Worm (Caenorhabditis elegans) whole organism, young adult: Measurements from ENCODE around the gene frpr-4.

Experiments used
- C06A6.2 ChIP-seq: fragments of 200-800 bp; sonication (Bioruptor generic); conservative IDR thresholded peaks from 2 replicates; pipeline ENCODE4 v1.3.6; 2022; ENCODE audit warnings: missing genetic modification characterization, missing compliant biosample characterization
- C17E4.6 ChIP-seq: fragments of 200-800 bp; sonication (Bioruptor generic); IDR thresholded peaks from 2 replicates; pipeline ENCODE4 v1.3.6; 2022; ENCODE audit warnings: missing genetic modification reagents, missing genetic modification characterization, missing compliant biosample characterization
- D2030.7 ChIP-seq: fragments of 200-800 bp; sonication (Bioruptor generic); IDR thresholded peaks from 2 replicates; pipeline ENCODE4 v1.3.6; 2022; ENCODE audit warnings: missing genetic modification reagents, missing genetic modification characterization, missing compliant biosample characterization
- F39B2.1 ChIP-seq: fragments of 200-800 bp; sonication (Bioruptor generic); IDR thresholded peaks from 2 replicates; pipeline ENCODE4 v1.3.6; 2022; ENCODE audit warnings: missing genetic modification reagents, missing genetic modification characterization, missing compliant biosample characterization
- F55B11.4 ChIP-seq: sonication (generic microtip); optimal IDR thresholded peaks from 2 replicates; lab custom pipeline; 2016; ENCODE audit warnings: missing compliant biosample characterization, missing genetic modification characterization, borderline replicate concordance; ENCODE audit not compliant: insufficient read depth
- F57C9.4 ChIP-seq: sonication (generic microtip); optimal IDR thresholded peaks from 2 replicates; lab custom pipeline; 2017; ENCODE audit warnings: mild to moderate bottlenecking, missing genetic modification characterization, missing compliant biosample characterization
- K11D2.4 ChIP-seq: fragments of 200-800 bp; sonication (Bioruptor generic); IDR thresholded peaks from 2 replicates; pipeline ENCODE4 v1.3.6; 2022; ENCODE audit warnings: missing genetic modification reagents, missing genetic modification characterization, missing compliant biosample characterization
- T07F8.4 ChIP-seq: sonication (generic microtip); optimal IDR thresholded peaks from 2 replicates; lab custom pipeline; 2016; ENCODE audit warnings: mild to moderate bottlenecking, missing genetic modification characterization, moderate library complexity, missing compliant biosample characterization
- Y79H2A.3 ChIP-seq: fragments of 200-800 bp; sonication (Bioruptor generic); conservative IDR thresholded peaks from 2 replicates; pipeline ENCODE4 v1.3.6; 2022; ENCODE audit warnings: missing genetic modification reagents, missing genetic modification characterization, missing compliant biosample characterization
- Y95B8A.8 ChIP-seq: fragments of 200-800 bp; sonication (Bioruptor generic); IDR thresholded peaks from 2 replicates; pipeline ENCODE4 v1.3.6; 2022; ENCODE audit warnings: missing genetic modification reagents, missing genetic modification characterization, missing compliant biosample characterization
- ZK185.1 ChIP-seq: sonication (generic microtip); optimal IDR thresholded peaks from 2 replicates; lab custom pipeline; 2016; ENCODE audit warnings: mild to moderate bottlenecking, missing genetic modification characterization, missing compliant biosample characterization; ENCODE audit not compliant: poor library complexity, severe bottlenecking
- ama-1 ChIP-seq, 3 experiments: fragments of 150-350 bp in 1 of 3; sonication (generic microtip) in 2 of 3; optimal IDR thresholded peaks; 2 replicates each; lab custom pipeline; 2014 to 2018; ENCODE audit warnings: missing biosample characterization in 2 of 3, missing genetic modification characterization in 2 of 3, missing genetic modification reagents in 2 of 3
- athp-1 ChIP-seq: sonication (generic microtip); optimal IDR thresholded peaks from 2 replicates; lab custom pipeline; 2017; ENCODE audit warnings: mild to moderate bottlenecking, missing genetic modification characterization, missing compliant biosample characterization
- attf-3 ChIP-seq: fragments of 200-800 bp; sonication (Bioruptor generic); conservative IDR thresholded peaks from 2 replicates; pipeline ENCODE4 v1.3.6; 2022; ENCODE audit warnings: missing genetic modification reagents, missing genetic modification characterization, missing compliant biosample characterization
- cebp-1 ChIP-seq, 2 experiments: fragments of 200-800 bp in 1 of 2; sonication (Bioruptor generic) in 1 of 2; sonication (generic microtip) in 1 of 2; IDR thresholded peaks in 1 of 2; optimal IDR thresholded peaks in 1 of 2; 2 replicates each; pipeline versions ENCODE4 v1.3.6 to Lab custom; 2017 to 2022; ENCODE audit warnings: missing compliant biosample characterization in 2 of 2, missing genetic modification characterization in 2 of 2, mild to moderate bottlenecking in 1 of 2, missing genetic modification reagents in 1 of 2, moderate library complexity in 1 of 2
- ceh-100 ChIP-seq: fragments of 200-800 bp; sonication (Bioruptor generic); IDR thresholded peaks from 2 replicates; pipeline ENCODE4 v1.3.6; 2022; ENCODE audit warnings: missing genetic modification reagents, missing genetic modification characterization, missing compliant biosample characterization
- die-1 ChIP-seq: sonication (generic microtip); optimal IDR thresholded peaks from 2 replicates; lab custom pipeline; 2016; ENCODE audit warnings: missing genotype, mild to moderate bottlenecking, missing genetic modification characterization, missing compliant biosample characterization
- dox-1 ChIP-seq: fragments of 200-800 bp; sonication (Bioruptor generic); IDR thresholded peaks from 2 replicates; pipeline ENCODE4 v1.3.6; 2022; ENCODE audit warnings: missing genetic modification reagents, missing genetic modification characterization, missing compliant biosample characterization
- efl-1 ChIP-seq: fragments of 150-350 bp; optimal IDR thresholded peaks from 2 replicates; lab custom pipeline; 2014; ENCODE audit warnings: missing biosample characterization, missing genetic modification reagents, missing genetic modification characterization
- egrh-3 ChIP-seq: fragments of 200-800 bp; sonication (Bioruptor generic); IDR thresholded peaks from 2 replicates; pipeline ENCODE4 v1.3.6; 2022; ENCODE audit warnings: missing genetic modification reagents, missing genetic modification characterization, missing compliant biosample characterization
- fkh-3 ChIP-seq: sonication (generic microtip); optimal IDR thresholded peaks from 2 replicates; lab custom pipeline; 2016; ENCODE audit warnings: mild to moderate bottlenecking, missing genetic modification characterization, missing compliant biosample characterization
- him-1 ChIP-seq: sonication (generic microtip); optimal IDR thresholded peaks from 2 replicates; lab custom pipeline; 2016; ENCODE audit warnings: missing genotype, missing genetic modification reagents, missing genetic modification characterization, missing compliant biosample characterization
- hlh-12 ChIP-seq: sonication (generic microtip); optimal IDR thresholded peaks from 2 replicates; lab custom pipeline; 2016; ENCODE audit warnings: missing genetic modification characterization, missing compliant biosample characterization
- hmg-1.2 ChIP-seq: fragments of 200-800 bp; sonication (Bioruptor generic); IDR thresholded peaks from 2 replicates; pipeline ENCODE4 v1.3.6; 2022; ENCODE audit warnings: missing genetic modification reagents, missing genetic modification characterization, missing compliant biosample characterization
- lag-1 ChIP-seq: fragments of 200-800 bp; sonication (Bioruptor generic); IDR thresholded peaks from 2 replicates; pipeline ENCODE4 v1.3.6; 2022; ENCODE audit warnings: missing genetic modification reagents, missing genetic modification characterization, missing compliant biosample characterization
- let-607 ChIP-seq, 2 experiments: fragments of 200-800 bp in 1 of 2; sonication (Bioruptor generic) in 1 of 2; sonication (generic microtip) in 1 of 2; optimal IDR thresholded peaks; 2 replicates each; lab custom pipeline; 2016 to 2018; ENCODE audit warnings: mild to moderate bottlenecking in 2 of 2, missing compliant biosample characterization in 2 of 2, missing genetic modification characterization in 2 of 2, moderate library complexity in 2 of 2, missing genotype in 1 of 2
- lin-26 ChIP-seq: fragments of 200-800 bp; sonication (Bioruptor generic); IDR thresholded peaks from 2 replicates; pipeline ENCODE4 v1.3.6; 2022; ENCODE audit warnings: missing genetic modification reagents, missing genetic modification characterization, missing compliant biosample characterization
- lin-35 ChIP-seq, 3 experiments: fragments of 150-350 bp in 2 of 3; sonication (generic microtip) in 1 of 3; optimal IDR thresholded peaks; 2 replicates each; lab custom pipeline; 2014 to 2018; ENCODE audit warnings: missing biosample characterization in 3 of 3, missing genetic modification characterization in 3 of 3, missing genetic modification reagents in 3 of 3
- lir-1 ChIP-seq: fragments of 200-800 bp; sonication (Bioruptor generic); conservative IDR thresholded peaks from 2 replicates; pipeline ENCODE4 v1.3.6; 2022; ENCODE audit warnings: missing genetic modification reagents, missing genetic modification characterization, missing compliant biosample characterization
- lsl-1 ChIP-seq: fragments of 200-800 bp; sonication (Bioruptor generic); optimal IDR thresholded peaks from 2 replicates; lab custom pipeline; 2018; ENCODE audit warnings: mild to moderate bottlenecking, missing genetic modification characterization, moderate library complexity, missing compliant biosample characterization
- madf-8 ChIP-seq: fragments of 200-800 bp; sonication (Bioruptor generic); conservative IDR thresholded peaks from 2 replicates; pipeline ENCODE4 v1.3.6; 2022; ENCODE audit warnings: missing genetic modification reagents, missing genetic modification characterization, missing compliant biosample characterization
- mel-28 ChIP-seq: sonication (generic microtip); optimal IDR thresholded peaks from 2 replicates; lab custom pipeline; 2016; ENCODE audit warnings: borderline replicate concordance, mild to moderate bottlenecking, missing genetic modification characterization, missing compliant biosample characterization
- nhr-90 ChIP-seq: sonication (generic microtip); optimal IDR thresholded peaks from 2 replicates; lab custom pipeline; 2016; ENCODE audit warnings: missing genotype, mild to moderate bottlenecking, missing genetic modification characterization, missing compliant biosample characterization
- pbrm-1 ChIP-seq: fragments of 200-800 bp; sonication (Bioruptor generic); IDR thresholded peaks from 2 replicates; pipeline ENCODE4 v1.3.6; 2022; ENCODE audit warnings: missing genetic modification reagents, missing genetic modification characterization, missing compliant biosample characterization
- repo-1 ChIP-seq: sonication (generic microtip); optimal IDR thresholded peaks from 2 replicates; lab custom pipeline; 2017; ENCODE audit warnings: mild to moderate bottlenecking, missing genetic modification characterization, missing compliant biosample characterization
- rpc-1 ChIP-seq, 2 experiments: fragments of 150-350 bp in 1 of 2; sonication (generic microtip) in 1 of 2; optimal IDR thresholded peaks; 2 replicates each; lab custom pipeline; 2014 to 2018; ENCODE audit warnings: missing biosample characterization in 1 of 2, missing genetic modification characterization in 1 of 2, missing genetic modification reagents in 1 of 2, missing genotype in 1 of 2
- sdz-38 ChIP-seq: sonication (generic microtip); optimal IDR thresholded peaks from 2 replicates; lab custom pipeline; 2016; ENCODE audit warnings: missing genotype, missing genetic modification characterization, missing compliant biosample characterization
- sea-2 ChIP-seq: fragments of 200-800 bp; sonication (Bioruptor generic); IDR thresholded peaks from 2 replicates; pipeline ENCODE4 v1.3.6; 2022; ENCODE audit warnings: missing genetic modification characterization, missing compliant biosample characterization
- snpc-1.1 ChIP-seq: sonication (generic microtip); optimal IDR thresholded peaks from 2 replicates; lab custom pipeline; 2017; ENCODE audit warnings: missing genetic modification characterization, mild to moderate bottlenecking, missing compliant biosample characterization, antibody characterized with exemption, moderate library complexity, missing genotype, missing genetic modification reagents; ENCODE audit not compliant: insufficient read depth
- snpc-3.4 ChIP-seq: sonication (generic microtip); optimal IDR thresholded peaks from 2 replicates; lab custom pipeline; 2017; ENCODE audit warnings: missing genetic modification characterization, mild to moderate bottlenecking, missing compliant biosample characterization, antibody characterized with exemption, moderate library complexity, missing genotype, missing genetic modification reagents
- snpc-4 ChIP-seq, 5 experiments: fragments of 150-350 bp in 1 of 5; sonication (generic microtip) in 4 of 5; optimal IDR thresholded peaks; 2 replicates each; lab custom pipeline; 2014 to 2018; ENCODE audit warnings: missing genetic modification characterization in 5 of 5, missing biosample characterization in 3 of 5, antibody characterized with exemption in 2 of 5, mild to moderate bottlenecking in 2 of 5, missing compliant biosample characterization in 2 of 5, missing genotype in 2 of 5, moderate library complexity in 2 of 5, missing genetic modification reagents in 1 of 5
- tbp1 ChIP-seq: fragments of 200-800 bp; sonication (Bioruptor generic); optimal IDR thresholded peaks from 2 replicates; lab custom pipeline; 2018; ENCODE audit warnings: mild to moderate bottlenecking, missing genetic modification characterization, missing compliant biosample characterization
- unc-62 ChIP-seq: fragments of 150-350 bp; optimal IDR thresholded peaks from 2 replicates; lab custom pipeline; 2014; ENCODE audit warnings: missing biosample characterization, missing genetic modification reagents, missing genetic modification characterization
- ztf-25 ChIP-seq: fragments of 200-800 bp; sonication (Bioruptor generic); IDR thresholded peaks from 2 replicates; pipeline ENCODE4 v1.3.6; 2022; ENCODE audit warnings: missing genetic modification reagents, missing genetic modification characterization, missing compliant biosample characterization
- ztf-3 ChIP-seq: fragments of 200-800 bp; sonication (Bioruptor generic); optimal IDR thresholded peaks from 2 replicates; lab custom pipeline; 2018; ENCODE audit warnings: mild to moderate bottlenecking, missing genetic modification characterization, missing compliant biosample characterization

The frpr-4 gene

DNA sequence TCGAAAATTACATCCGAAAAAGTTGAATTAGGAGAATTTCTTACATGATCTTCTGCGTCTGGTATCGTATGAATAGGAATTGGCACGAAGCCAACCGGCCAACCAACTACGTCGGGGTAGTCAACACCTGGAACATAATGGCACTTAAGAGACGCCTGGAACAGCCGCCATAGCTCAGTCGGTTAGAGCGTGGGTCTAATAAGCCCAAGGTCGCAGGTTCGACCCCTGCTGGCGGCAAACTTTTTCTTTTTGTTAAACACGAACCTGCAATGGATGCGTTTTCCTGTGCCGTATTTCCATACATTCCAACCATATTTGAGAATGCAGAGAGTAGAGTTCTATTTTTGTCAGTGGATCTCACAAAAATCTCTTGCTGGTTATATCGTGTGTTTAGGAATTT is 17.6 kb downstream of the frpr-4 start (continued):
- TF ChIP-seq lin-26 (GFP tag; lab: Robert Waterston, UW): peak; percentile 66; the same call in 1 of the 2 replicates
- peak; percentile 70 for TF ChIP-seq him-1 (tag; lab: Kevin White, UChicago)
- no peak for TF ChIP-seq C17E4.6 (GFP tag; lab: Robert Waterston, UW)
- no peak for TF ChIP-seq F57C9.4
- TF ChIP-seq repo-1 (tag; lab: Kevin White, UChicago): no peak
- TF ChIP-seq sdz-38 (tag; lab: Kevin White, UChicago): no peak
- no peak for TF ChIP-seq attf-3 (GFP tag; lab: Robert Waterston, UW)
- no peak for TF ChIP-seq C06A6.2
- TF ChIP-seq ztf-3: no peak
- no peak for TF ChIP-seq lir-1 (GFP tag; lab: Robert Waterston, UW)
- TF ChIP-seq ama-1 (optimal IDR thresholded peaks at IDR 0.05; lab: Kevin White, UChicago): no peak
- TF ChIP-seq ama-1 (GFP tag; optimal IDR thresholded peaks at IDR 0.05; lab: Kevin White, UChicago): no peak
- TF ChIP-seq mel-28: no peak
- TF ChIP-seq snpc-1.1: no peak
- no peak for TF ChIP-seq F55B11.4 (tag; lab: Kevin White, UChicago)
- TF ChIP-seq efl-1 (GFP tag; lab: Kevin White, UChicago): no peak
- TF ChIP-seq Y79H2A.3: 0 out of 2 replicates have a peak, but pooled peaks have one; percentile 28
- peak; percentile 33 for TF ChIP-seq die-1 (tag; lab: Kevin White, UChicago)
- no peak for TF ChIP-seq let-607 (tag; optimal IDR thresholded peaks at IDR 0.05; lab: Kevin White, UChicago)
- peak; percentile 31 for TF ChIP-seq lsl-1 (GFP tag; lab: Kevin White, UChicago)
- TF ChIP-seq unc-62: no peak
- TF ChIP-seq tbp1: peak; percentile 93
- TF ChIP-seq ceh-100: peak; percentile 29; the same call in 1 of the 2 replicates
- TF ChIP-seq lin-35 (GFP tag; optimal IDR thresholded peaks at IDR 0.05; lab: Kevin White, UChicago): no peak
- TF ChIP-seq fkh-3 (tag; lab: Kevin White, UChicago): no peak
- TF ChIP-seq athp-1 (tag; lab: Kevin White, UChicago): no peak
- peak; percentile 78 for TF ChIP-seq pbrm-1 (GFP tag; lab: Robert Waterston, UW)
- peak; percentile 61 for TF ChIP-seq rpc-1 (optimal IDR thresholded peaks at IDR 0.05; lab: Kevin White, UChicago)
- peak; percentile 75 for TF ChIP-seq rpc-1 (tag; optimal IDR thresholded peaks at IDR 0.05; lab: Kevin White, UChicago)
- TF ChIP-seq ztf-25: peak; percentile 64; the same call in 1 of the 2 replicates
- TF ChIP-seq hlh-12 (tag; lab: Kevin White, UChicago): no peak
- TF ChIP-seq cebp-1 (GFP tag; IDR thresholded peaks at IDR 0.05; lab: Robert Waterston, UW): no peak
- TF ChIP-seq cebp-1 (tag; optimal IDR thresholded peaks at IDR 0.05; lab: Kevin White, UChicago): no peak
- peak; percentile 54 for TF ChIP-seq D2030.7
- TF ChIP-seq hmg-1.2 (GFP tag; lab: Robert Waterston, UW): peak; percentile 59
- TF ChIP-seq madf-8 (GFP tag; lab: Robert Waterston, UW): no peak
- TF ChIP-seq dox-1 (GFP tag; lab: Robert Waterston, UW): peak; percentile 64; the same call in 1 of the 2 replicates
- TF ChIP-seq F39B2.1 (GFP tag; lab: Robert Waterston, UW): no peak
- peak; percentile 4 for TF ChIP-seq snpc-3.4 (tag; lab: Kevin White, UChicago)
- TF ChIP-seq T07F8.4: no peak
- no peak for TF ChIP-seq lag-1
- TF ChIP-seq nhr-90 (tag; lab: Kevin White, UChicago): peak; percentile 1
- no peak for TF ChIP-seq sea-2 (GFP tag; lab: Robert Waterston, UW)
- no peak for TF ChIP-seq snpc-4 (GFP tag; optimal IDR thresholded peaks at IDR 0.05; lab: Kevin White, UChicago)
- TF ChIP-seq snpc-4 (tag; optimal IDR thresholded peaks at IDR 0.05; lab: Kevin White, UChicago): no peak
- TF ChIP-seq egrh-3 (GFP tag; lab: Robert Waterston, UW): no peak
- TF ChIP-seq ZK185.1 (tag; lab: Kevin White, UChicago): peak; percentile 46
- no peak for TF ChIP-seq Y95B8A.8 (GFP tag; lab: Robert Waterston, UW)
- no peak for TF ChIP-seq K11D2.4
